Worm (Caenorhabditis elegans) whole organism, midembryonic: Measurements from ENCODE around the gene F21D12.3.

ENCODE experiments used
- T22C8.4 ChIP-seq: fragments of 200-800 bp; sonication (Bioruptor generic); IDR thresholded peaks from 2 replicates; pipeline ENCODE4 v1.3.6; 2022; ENCODE audit warnings: missing genetic modification characterization, missing compliant biosample characterization
- cog-1 ChIP-seq: sonication (generic microtip); optimal IDR thresholded peaks from 2 replicates; lab custom pipeline; 2016; ENCODE audit warnings: missing genetic modification characterization, missing compliant biosample characterization
- flt-1 ChIP-seq: fragments of 200-800 bp; sonication (Bioruptor generic); IDR thresholded peaks from 2 replicates; pipeline ENCODE4 v1.3.6; 2022; ENCODE audit warnings: missing genetic modification characterization, missing compliant biosample characterization
- klf-2 ChIP-seq: fragments of 200-800 bp; sonication (Bioruptor generic); conservative IDR thresholded peaks from 2 replicates; pipeline ENCODE4 v1.3.6; 2022; ENCODE audit warnings: missing genetic modification reagents, missing genetic modification characterization, missing compliant biosample characterization
- med-1 ChIP-seq: sonication (generic microtip); optimal IDR thresholded peaks from 2 replicates; lab custom pipeline; 2017; ENCODE audit warnings: missing genetic modification characterization, mild to moderate bottlenecking, missing compliant biosample characterization, antibody characterized with exemption, missing genetic modification reagents; ENCODE audit not compliant: insufficient read depth
- ref-1 ChIP-seq: fragments of 200-800 bp; sonication (Bioruptor generic); conservative IDR thresholded peaks from 2 replicates; pipeline ENCODE4 v1.3.6; 2022; ENCODE audit warnings: missing genetic modification reagents, missing genetic modification characterization, missing compliant biosample characterization
- tab-1 ChIP-seq: fragments of 200-800 bp; sonication (Bioruptor generic); IDR thresholded peaks from 2 replicates; pipeline ENCODE4 v1.3.6; 2022; ENCODE audit warnings: missing genetic modification characterization, missing compliant biosample characterization
- ztf-23 ChIP-seq: fragments of 200-800 bp; sonication (Bioruptor generic); IDR thresholded peaks from 2 replicates; pipeline ENCODE4 v1.3.6; 2022; ENCODE audit warnings: missing genetic modification reagents, missing genetic modification characterization, missing compliant biosample characterization
- ztf-29 ChIP-seq: fragments of 200-800 bp; sonication (Bioruptor generic); IDR thresholded peaks from 2 replicates; pipeline ENCODE4 v1.3.6; 2022; ENCODE audit warnings: missing genetic modification reagents, missing genetic modification characterization, missing compliant biosample characterization

DNA sequence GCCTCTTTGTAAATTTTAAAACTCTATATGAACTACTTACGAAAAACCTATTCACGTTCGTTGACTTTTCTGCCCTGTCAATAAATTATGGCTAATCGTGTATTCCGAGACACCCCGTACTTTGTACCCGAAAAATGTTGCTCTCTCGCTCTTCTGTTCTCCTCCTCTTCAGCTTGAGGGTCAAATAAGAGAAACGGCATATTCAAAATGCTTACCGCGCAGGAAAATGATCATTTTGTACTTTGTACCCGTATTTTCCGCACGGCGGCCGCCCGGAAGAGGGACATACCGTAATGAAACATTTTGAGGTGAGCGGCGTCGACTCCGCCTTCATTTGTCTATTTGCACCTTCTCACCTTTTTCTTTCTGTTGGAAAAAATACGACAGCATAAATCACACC, 19.8 kb upstream of the F21D12.3 start:
- TF ChIP-seq flt-1 (GFP tag; lab: Robert Waterston, UW) (no peak), T22C8.4 (GFP tag; lab: Robert Waterston, UW) (no peak), ztf-29 (GFP tag; lab: Robert Waterston, UW) (0 out of 2 replicates have a peak, but pooled peaks have one; percentile 9), cog-1 (tag; lab: Kevin White, UChicago) (no peak), klf-2 (GFP tag; lab: Robert Waterston, UW) (no peak), tab-1 (GFP tag; lab: Robert Waterston, UW) (no peak), med-1 (no peak), ref-1 (no peak), ztf-23 (no peak)
